Worm (Caenorhabditis elegans): ENCODE results near the gene srj-4.

ce11 chrV:12188830-12189229 is 25.8 kb downstream of the srj-4 start:
- TF ChIP-seq unc-130 (tag; optimal IDR thresholded peaks at IDR 0.05) (no peak), unc-98 (GFP tag; IDR thresholded peaks at IDR 0.05) (no peak), pqm-1 (tag; optimal IDR thresholded peaks at IDR 0.05) (no peak), zip-4 (GFP tag; optimal IDR thresholded peaks at IDR 0.05) (no peak)

All from whole organism, L1 larva.